Fruit fly (Drosophila melanogaster): Measurements from ENCODE around the gene Pop1.

DNA sequence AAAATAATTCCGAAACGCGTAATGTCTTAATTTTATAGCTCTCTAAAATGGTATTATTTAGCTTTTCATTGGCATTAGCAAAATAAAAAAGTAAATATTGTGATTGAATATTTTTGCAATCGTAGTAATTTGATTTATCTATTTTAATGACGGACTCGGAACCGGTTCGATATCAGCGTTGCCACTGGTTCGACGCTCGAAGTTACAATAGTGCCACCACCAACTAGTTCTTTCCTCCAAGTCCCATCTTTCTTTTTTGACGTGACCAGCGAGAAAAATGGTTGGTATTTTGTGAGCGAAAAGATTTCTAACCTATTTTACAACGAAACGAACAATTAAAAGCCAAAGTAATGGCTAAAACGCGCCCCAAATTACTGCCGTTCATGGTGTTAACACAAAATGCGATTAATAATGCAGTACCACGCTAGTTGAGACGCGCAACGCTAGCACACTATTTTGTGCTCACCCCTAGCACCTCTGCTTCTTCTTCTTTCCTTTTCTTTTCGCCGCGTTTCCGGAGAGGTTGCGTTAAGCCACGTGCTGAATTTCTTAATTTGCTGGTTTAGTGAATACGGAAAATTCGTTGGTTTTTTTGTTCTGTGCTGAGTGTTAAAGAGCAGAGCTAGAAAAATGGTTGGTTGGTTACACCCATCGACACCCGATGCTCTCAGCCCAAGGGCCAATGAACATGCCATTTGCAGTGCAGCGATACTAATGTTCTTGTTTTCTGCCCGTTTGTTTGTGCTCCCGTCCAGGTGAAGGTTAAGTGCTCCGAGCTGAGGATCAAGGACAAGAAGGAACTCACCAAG is 50.0 kb downstream of the Pop1 start, which contains the start of gene RpL35:
- TF ChIP-seq CG15710 (tag; optimal IDR thresholded peaks at IDR 0.05) (no peak), rn (GFP tag; IDR thresholded peaks at IDR 0.05) (no peak), D1 (tag; optimal IDR thresholded peaks at IDR 0.05) (no peak), CG14655 (GFP tag; optimal IDR thresholded peaks at IDR 0.05) (no peak), CG32121 (GFP tag; IDR thresholded peaks at IDR 0.05) (no peak), CG8301 (tag; optimal IDR thresholded peaks at IDR 0.05) (peak; percentile 8), EcR (GFP tag; optimal IDR thresholded peaks at IDR 0.05) (no peak), gl (tag; optimal IDR thresholded peaks at IDR 0.05) (peak; percentile 31), Ets98B (GFP tag; IDR thresholded peaks at IDR 0.05) (no peak), CG13204 (GFP tag; optimal IDR thresholded peaks at IDR 0.05) (no peak), Snoo (tag; optimal IDR thresholded peaks at IDR 0.05) (peak; percentile 31), CG9948 (tag; optimal IDR thresholded peaks at IDR 0.05) (no peak), CG4496 (GFP tag; IDR thresholded peaks at IDR 0.05) (peak; percentile 51; the same call in 2 of the 3 replicates)

Measured in whole organism, pupa.